Worm (Caenorhabditis elegans) whole organism, midembryonic: ENCODE results near the gene C26H9A.3.

ENCODE experiments used
- T22C8.4 ChIP-seq: fragments of 200-800 bp; sonication (Bioruptor generic); IDR thresholded peaks from 2 replicates; pipeline ENCODE4 v1.3.6; 2022; ENCODE audit warnings: missing genetic modification characterization, missing compliant biosample characterization
- klf-2 ChIP-seq: fragments of 200-800 bp; sonication (Bioruptor generic); conservative IDR thresholded peaks from 2 replicates; pipeline ENCODE4 v1.3.6; 2022; ENCODE audit warnings: missing genetic modification reagents, missing genetic modification characterization, missing compliant biosample characterization
- ztf-23 ChIP-seq: fragments of 200-800 bp; sonication (Bioruptor generic); IDR thresholded peaks from 2 replicates; pipeline ENCODE4 v1.3.6; 2022; ENCODE audit warnings: missing genetic modification reagents, missing genetic modification characterization, missing compliant biosample characterization

DNA sequence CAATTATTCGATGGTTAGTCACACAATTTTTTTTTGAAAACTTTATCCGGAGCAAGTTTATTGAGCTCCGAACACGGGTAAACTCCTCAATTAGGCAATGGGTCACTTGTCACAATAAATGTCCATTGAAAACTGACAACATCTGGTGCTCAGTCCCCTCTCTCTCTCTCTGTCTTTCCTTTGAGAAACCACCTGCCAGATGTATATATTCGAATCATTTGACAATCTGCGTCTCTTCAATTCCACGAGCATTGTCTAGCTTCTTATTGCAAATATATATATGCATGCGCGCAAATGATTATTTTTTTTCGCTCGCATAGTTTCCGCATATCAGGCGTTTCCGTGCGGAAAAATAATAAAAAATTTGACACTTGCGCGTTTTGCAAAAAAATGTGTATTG, 46.6 kb upstream of the C26H9A.3 start:
- TF ChIP-seq klf-2 (GFP tag; lab: Robert Waterston, UW) = no peak
- no peak for TF ChIP-seq T22C8.4 (GFP tag; lab: Robert Waterston, UW)
- TF ChIP-seq ztf-23 (GFP tag; lab: Robert Waterston, UW) = no peak
